Worm (Caenorhabditis elegans) whole organism, L3 larva: Measurements from ENCODE around the gene F23F1.2.

Experiments
- ama-1 ChIP-seq: fragments of 150-350 bp; optimal IDR thresholded peaks from 2 replicates; lab custom pipeline; 2018
- ceh-82 ChIP-seq: fragments of 150-350 bp; optimal IDR thresholded peaks from 2 replicates; lab custom pipeline; 2014; ENCODE audit warnings: missing biosample characterization, missing genetic modification characterization
- elt-1 ChIP-seq: fragments of 150-350 bp; optimal IDR thresholded peaks from 2 replicates; lab custom pipeline; 2014; ENCODE audit warnings: missing biosample characterization, missing genetic modification characterization
- elt-2 ChIP-seq: sonication (generic microtip); optimal IDR thresholded peaks from 2 replicates; lab custom pipeline; 2016; ENCODE audit warnings: missing genetic modification reagents, mild to moderate bottlenecking, missing genetic modification characterization, missing compliant biosample characterization
- fkh-10 ChIP-seq: sonication (generic microtip); optimal IDR thresholded peaks from 2 replicates; lab custom pipeline; 2017; ENCODE audit warnings: missing biosample characterization, missing genetic modification reagents, missing genetic modification characterization
- nhr-11 ChIP-seq: fragments of 150-350 bp; optimal IDR thresholded peaks from 2 replicates; lab custom pipeline; 2014; ENCODE audit warnings: missing biosample characterization, missing genetic modification characterization
- nhr-25 ChIP-seq: sonication (generic microtip); optimal IDR thresholded peaks from 2 replicates; lab custom pipeline; 2017; ENCODE audit warnings: missing biosample characterization, missing genetic modification characterization
- nhr-77 ChIP-seq: fragments of 150-350 bp; optimal IDR thresholded peaks from 2 replicates; lab custom pipeline; 2014; ENCODE audit warnings: missing biosample characterization, missing genetic modification characterization
- pha-4 ChIP-seq: fragments of 150-350 bp; optimal IDR thresholded peaks from 2 replicates; lab custom pipeline; 2014; ENCODE audit warnings: missing biosample characterization, missing genetic modification reagents, missing genetic modification characterization
- snpc-4 ChIP-seq: fragments of 150-350 bp; optimal IDR thresholded peaks from 2 replicates; lab custom pipeline; 2014; ENCODE audit warnings: missing biosample characterization, missing genetic modification characterization
- tbx-2 ChIP-seq: sonication (generic microtip); optimal IDR thresholded peaks from 2 replicates; lab custom pipeline; 2016; ENCODE audit warnings: mild to moderate bottlenecking, missing genetic modification characterization, missing compliant biosample characterization

DNA sequence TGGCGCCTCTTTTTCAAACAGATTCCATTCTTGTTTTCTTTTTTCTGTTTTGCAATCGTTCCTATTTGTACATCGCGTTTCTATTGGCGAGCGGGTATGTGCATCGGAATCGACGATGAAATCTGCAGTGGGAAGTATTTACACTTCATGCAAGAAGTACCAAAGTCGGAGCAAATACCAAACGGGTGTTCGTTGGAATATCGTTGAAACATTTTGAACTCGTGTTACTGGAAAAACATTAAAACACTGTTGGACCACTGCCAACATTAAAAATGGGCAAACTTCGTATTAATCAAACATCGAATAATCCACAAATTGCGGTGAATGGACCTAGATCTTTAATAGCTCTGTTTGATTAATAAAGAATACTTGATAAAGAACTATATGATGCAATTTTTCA lies 45.2 kb downstream of the F23F1.2 start, which contains the start of gene C23H3.9:
- no peak for TF ChIP-seq ceh-82 (tag; lab: Kevin White, UChicago)
- TF ChIP-seq elt-1 (tag; lab: Kevin White, UChicago), result no peak
- no peak for TF ChIP-seq nhr-77 (tag; lab: Kevin White, UChicago)
- no peak for TF ChIP-seq nhr-25 (tag; lab: Kevin White, UChicago)
- TF ChIP-seq tbx-2 (tag; lab: Kevin White, UChicago), result no peak
- no peak for TF ChIP-seq fkh-10 (GFP tag; lab: Kevin White, UChicago)
- no peak for TF ChIP-seq elt-2
- no peak for TF ChIP-seq nhr-11 (tag; lab: Kevin White, UChicago)
- TF ChIP-seq snpc-4 (tag; lab: Kevin White, UChicago), result no peak
- no peak for TF ChIP-seq pha-4 (tag; lab: Kevin White, UChicago)
- no peak for TF ChIP-seq ama-1 (lab: Kevin White, UChicago)
